Worm (Caenorhabditis elegans) whole organism, L2 larva: ENCODE results near the gene nspc-9.

Experiments
- ceh-82 ChIP-seq: fragments of 150-350 bp; optimal IDR thresholded peaks from 2 replicates; lab custom pipeline; 2014; ENCODE audit warnings: missing biosample characterization, missing genetic modification characterization
- elt-1 ChIP-seq: fragments of 150-350 bp; optimal IDR thresholded peaks from 2 replicates; lab custom pipeline; 2014; ENCODE audit warnings: missing biosample characterization, missing genetic modification characterization
- elt-3 ChIP-seq: sonication (generic microtip); optimal IDR thresholded peaks from 2 replicates; lab custom pipeline; 2017; ENCODE audit warnings: missing biosample characterization, missing genetic modification characterization
- fos-1 ChIP-seq: fragments of 150-350 bp; optimal IDR thresholded peaks from 2 replicates; lab custom pipeline; 2014; ENCODE audit warnings: missing biosample characterization, missing genetic modification characterization
- nhr-10 ChIP-seq: sonication (generic microtip); optimal IDR thresholded peaks from 2 replicates; lab custom pipeline; 2017; ENCODE audit warnings: missing biosample characterization, missing genetic modification characterization
- nhr-11 ChIP-seq: fragments of 150-350 bp; optimal IDR thresholded peaks from 2 replicates; lab custom pipeline; 2014; ENCODE audit warnings: missing biosample characterization, missing genetic modification characterization
- nhr-25 ChIP-seq: fragments of 150-350 bp; sonication (generic microtip); optimal IDR thresholded peaks from 3 replicates; lab custom pipeline; 2014; ENCODE audit warnings: missing biosample characterization, missing genetic modification characterization
- snpc-4 ChIP-seq: fragments of 150-350 bp; optimal IDR thresholded peaks from 2 replicates; lab custom pipeline; 2014; ENCODE audit warnings: missing biosample characterization, missing genetic modification characterization
- ztf-1 ChIP-seq: fragments of 200-800 bp; sonication (Bioruptor generic); conservative IDR thresholded peaks from 2 replicates; pipeline ENCODE4 v1.3.6; 2022; ENCODE audit warnings: missing genetic modification characterization, missing compliant biosample characterization

DNA sequence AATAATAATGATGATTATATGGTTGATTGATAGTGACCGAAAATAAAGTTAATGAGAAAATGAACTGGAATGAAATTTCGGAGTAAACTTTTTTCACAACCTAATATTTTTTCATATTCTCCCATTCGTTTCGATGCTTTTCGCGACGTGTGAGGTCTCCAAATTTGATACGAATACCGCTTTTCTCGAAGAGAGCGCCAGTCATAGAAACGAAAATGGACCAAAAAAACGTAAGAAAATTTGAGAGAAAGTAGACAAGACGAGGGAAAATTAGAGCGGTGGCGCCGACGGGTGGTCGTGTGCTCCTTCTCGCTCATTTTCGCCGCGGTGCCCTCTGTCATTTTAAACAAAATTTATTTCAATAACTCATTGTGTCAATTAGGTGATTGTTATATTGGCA, 28.8 kb downstream of the nspc-9 start:
- TF ChIP-seq ztf-1 (no peak), nhr-25 (tag; lab: Kevin White, UChicago) (no peak), ceh-82 (tag; lab: Kevin White, UChicago) (no peak), elt-3 (no peak), snpc-4 (tag; lab: Kevin White, UChicago) (no peak), nhr-11 (tag; lab: Kevin White, UChicago) (no peak), fos-1 (tag; lab: Kevin White, UChicago) (no peak), nhr-10 (tag; lab: Kevin White, UChicago) (no peak), elt-1 (tag; lab: Kevin White, UChicago) (no peak)
